Worm (Caenorhabditis elegans): ENCODE data around the gene efhc-1.

DNA sequence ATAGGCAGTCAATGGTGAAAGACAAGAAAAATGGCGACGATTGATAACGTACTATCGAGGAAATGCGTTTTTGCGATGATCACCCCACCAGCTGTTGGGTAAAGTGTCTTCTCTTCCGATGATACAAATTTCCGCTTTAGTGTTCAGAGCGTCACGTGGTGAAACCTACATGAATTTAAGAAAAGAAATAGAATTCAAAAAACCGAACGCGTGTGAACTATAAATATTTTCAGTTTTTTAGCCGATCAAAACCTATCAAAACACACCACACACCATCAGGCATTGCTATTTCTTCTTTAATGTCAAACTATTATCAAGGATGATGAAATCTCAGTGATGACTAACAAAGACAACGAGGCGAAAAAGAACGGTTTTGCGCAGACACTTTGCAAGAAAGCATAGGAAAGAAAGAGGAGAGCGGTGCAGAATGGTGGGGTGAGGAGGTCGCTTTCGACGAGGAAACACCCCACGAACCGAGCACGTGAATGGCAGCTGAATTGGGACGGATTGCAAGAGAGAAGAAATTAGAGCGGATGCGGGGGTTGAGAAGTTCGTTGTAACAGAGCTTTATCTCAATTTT, 26.1 kb upstream of the efhc-1 start:
- no peak for TF ChIP-seq dao-5 (tag; optimal IDR thresholded peaks at IDR 0.05)
- no peak for TF ChIP-seq him-1 (tag; optimal IDR thresholded peaks at IDR 0.05)

All from whole organism, L4/young adult.